Worm (Caenorhabditis elegans) whole organism, L4 larva: ENCODE results near the gene tceb-3.

Experiments
- F44E2.7 ChIP-seq: fragments of 200-800 bp; sonication (Bioruptor generic); IDR thresholded peaks from 2 replicates; pipeline ENCODE4 v2.1.2; 2022; ENCODE audit warnings: missing genetic modification characterization, missing compliant biosample characterization
- T20F7.1 ChIP-seq: fragments of 200-800 bp; sonication (Bioruptor generic); optimal IDR thresholded peaks from 2 replicates; lab custom pipeline; 2018; ENCODE audit warnings: mild to moderate bottlenecking, missing genetic modification characterization, missing compliant biosample characterization
- Y48G9A.11 ChIP-seq: fragments of 200-800 bp; sonication (Bioruptor generic); IDR thresholded peaks from 2 replicates; pipeline ENCODE4 v1.3.6; 2022; ENCODE audit warnings: missing genetic modification reagents, missing genetic modification characterization, missing compliant biosample characterization
- Y5F2A.4 ChIP-seq: fragments of 200-800 bp; sonication (Bioruptor generic); optimal IDR thresholded peaks from 2 replicates; lab custom pipeline; 2018; ENCODE audit warnings: mild to moderate bottlenecking, missing genetic modification characterization, missing compliant biosample characterization
- ZK337.2 ChIP-seq: fragments of 200-800 bp; sonication (Bioruptor generic); IDR thresholded peaks from 2 replicates; pipeline ENCODE4 v1.3.6; 2022; ENCODE audit warnings: missing genetic modification reagents, missing genetic modification characterization, missing compliant biosample characterization
- ZK546.5 ChIP-seq, 2 experiments: sonication (generic microtip); optimal IDR thresholded peaks; 2 replicates each; lab custom pipeline; 2017; ENCODE audit warnings: missing biosample characterization in 2 of 2, missing genetic modification characterization in 2 of 2
- aha-1 ChIP-seq: fragments of 150-350 bp; peaks from one replicate; lab custom pipeline; 2014; ENCODE audit warnings: missing biosample characterization, missing genetic modification characterization
- attf-4 ChIP-seq: sonication (generic microtip); optimal IDR thresholded peaks from 3 replicates; lab custom pipeline; 2017; ENCODE audit warnings: missing biosample characterization, missing genetic modification characterization
- ceh-20 ChIP-seq: fragments of 200-800 bp; sonication (Bioruptor generic); IDR thresholded peaks from 2 replicates; pipeline ENCODE4 v1.3.6; 2022; ENCODE audit warnings: missing genetic modification reagents, missing genetic modification characterization, missing compliant biosample characterization
- ceh-28 ChIP-seq: fragments of 150-350 bp; optimal IDR thresholded peaks from 2 replicates; lab custom pipeline; 2014; ENCODE audit warnings: missing biosample characterization, missing genetic modification reagents, missing genetic modification characterization
- cey-2 ChIP-seq: sonication (generic microtip); optimal IDR thresholded peaks from 3 replicates; lab custom pipeline; 2017; ENCODE audit warnings: missing genetic modification characterization, mild to moderate bottlenecking, missing compliant biosample characterization, antibody characterized with exemption, borderline replicate concordance; ENCODE audit not compliant: insufficient read depth
- ctbp-1 ChIP-seq: fragments of 200-800 bp; sonication (Bioruptor generic); IDR thresholded peaks from 2 replicates; pipeline ENCODE4 v1.3.6; 2022; ENCODE audit warnings: missing genetic modification reagents, missing genetic modification characterization, missing compliant biosample characterization
- daf-12 ChIP-seq: fragments of 150-350 bp; optimal IDR thresholded peaks from 2 replicates; lab custom pipeline; 2014; ENCODE audit warnings: missing biosample characterization, missing genetic modification reagents, missing genetic modification characterization
- daf-16 ChIP-seq, 3 experiments: sonication (generic microtip); optimal IDR thresholded peaks; 2 replicates each; lab custom pipeline; 2016 to 2017; ENCODE audit warnings: missing genetic modification characterization in 3 of 3, missing genetic modification reagents in 3 of 3, mild to moderate bottlenecking in 2 of 3, missing compliant biosample characterization in 2 of 3, missing biosample characterization in 1 of 3, moderate library complexity in 1 of 3
- daf-19 ChIP-seq: fragments of 200-800 bp; sonication (Bioruptor generic); conservative IDR thresholded peaks from 2 replicates; pipeline ENCODE4 v1.3.6; 2022; ENCODE audit warnings: missing genetic modification characterization, missing compliant biosample characterization
- dmd-9 ChIP-seq: fragments of 200-800 bp; sonication (Bioruptor generic); IDR thresholded peaks from 2 replicates; pipeline ENCODE4 v1.3.6; 2022; ENCODE audit warnings: missing genetic modification reagents, missing genetic modification characterization, missing compliant biosample characterization
- fos-1 ChIP-seq: fragments of 150-350 bp; optimal IDR thresholded peaks from 2 replicates; lab custom pipeline; 2014; ENCODE audit warnings: missing biosample characterization, missing genetic modification characterization
- gei-8 ChIP-seq: fragments of 200-800 bp; sonication (Bioruptor generic); optimal IDR thresholded peaks from 2 replicates; lab custom pipeline; 2018; ENCODE audit warnings: mild to moderate bottlenecking, missing genetic modification characterization, missing compliant biosample characterization
- lim-7 ChIP-seq: fragments of 200-800 bp; sonication (Bioruptor generic); IDR thresholded peaks from 2 replicates; pipeline ENCODE4 v1.3.6; 2022; ENCODE audit warnings: missing genetic modification characterization, missing compliant biosample characterization
- lin-13 ChIP-seq: fragments of 150-350 bp; optimal IDR thresholded peaks from 2 replicates; lab custom pipeline; 2014; ENCODE audit warnings: missing biosample characterization, missing genetic modification reagents, missing genetic modification characterization
- lir-3 ChIP-seq: sonication (generic microtip); optimal IDR thresholded peaks from 2 replicates; lab custom pipeline; 2016; ENCODE audit warnings: mild to moderate bottlenecking, missing genetic modification characterization, missing compliant biosample characterization
- mdl-1 ChIP-seq, 2 experiments: fragments of 150-350 bp in 1 of 2; sonication (generic microtip) in 1 of 2; optimal IDR thresholded peaks; 2 replicates each; lab custom pipeline; 2014 to 2017; ENCODE audit warnings: missing biosample characterization in 2 of 2, missing genetic modification characterization in 2 of 2
- mep-1 ChIP-seq: fragments of 150-350 bp; sonication (generic microtip); optimal IDR thresholded peaks from 3 replicates; lab custom pipeline; 2014; ENCODE audit warnings: missing biosample characterization, missing genetic modification characterization
- mxl-2 ChIP-seq: fragments of 200-800 bp; sonication (Bioruptor generic); conservative IDR thresholded peaks from 2 replicates; pipeline ENCODE4 v1.3.6; 2022; ENCODE audit warnings: missing genetic modification reagents, missing genetic modification characterization, missing compliant biosample characterization
- nhr-11 ChIP-seq: fragments of 150-350 bp; optimal IDR thresholded peaks from 2 replicates; lab custom pipeline; 2014; ENCODE audit warnings: missing biosample characterization, missing genetic modification characterization
- nhr-111 ChIP-seq: fragments of 200-800 bp; sonication (Bioruptor generic); optimal IDR thresholded peaks from 2 replicates; lab custom pipeline; 2018; ENCODE audit warnings: mild to moderate bottlenecking, missing genetic modification characterization, missing compliant biosample characterization
- nhr-237 ChIP-seq: sonication (generic microtip); optimal IDR thresholded peaks from 2 replicates; lab custom pipeline; 2017; ENCODE audit warnings: missing biosample characterization, missing genetic modification characterization
- nhr-48 ChIP-seq: sonication (generic microtip); optimal IDR thresholded peaks from 2 replicates; lab custom pipeline; 2016; ENCODE audit warnings: mild to moderate bottlenecking, missing genetic modification characterization, missing compliant biosample characterization
- nhr-76 ChIP-seq: fragments of 150-350 bp; optimal IDR thresholded peaks from 2 replicates; lab custom pipeline; 2014; ENCODE audit warnings: missing biosample characterization, missing genetic modification characterization
- nhr-77 ChIP-seq: fragments of 150-350 bp; optimal IDR thresholded peaks from 2 replicates; lab custom pipeline; 2014; ENCODE audit warnings: missing biosample characterization, missing genetic modification characterization
- rbr-2 ChIP-seq: sonication (generic microtip); optimal IDR thresholded peaks from 2 replicates; lab custom pipeline; 2016; ENCODE audit warnings: missing genotype, missing genetic modification characterization, missing compliant biosample characterization
- saeg-2 ChIP-seq: fragments of 200-800 bp; sonication (Bioruptor generic); IDR thresholded peaks from 2 replicates; pipeline ENCODE4 v1.3.6; 2022; ENCODE audit warnings: missing genetic modification reagents, missing genetic modification characterization, missing compliant biosample characterization
- snpc-4 ChIP-seq: fragments of 150-350 bp; optimal IDR thresholded peaks from 2 replicates; lab custom pipeline; 2014; ENCODE audit warnings: missing biosample characterization, missing genetic modification characterization
- spr-1 ChIP-seq: sonication (generic microtip); optimal IDR thresholded peaks from 2 replicates; lab custom pipeline; 2016; ENCODE audit warnings: mild to moderate bottlenecking, missing genetic modification characterization, missing compliant biosample characterization
- tag-97 ChIP-seq: fragments of 200-800 bp; sonication (Bioruptor generic); IDR thresholded peaks from 2 replicates; pipeline ENCODE4 v1.3.6; 2022; ENCODE audit warnings: missing genetic modification characterization, missing compliant biosample characterization
- tra-1 ChIP-seq: fragments of 200-800 bp; sonication (Bioruptor generic); IDR thresholded peaks from 2 replicates; pipeline ENCODE4 v1.3.6; 2022; ENCODE audit warnings: missing genetic modification reagents, missing genetic modification characterization, missing compliant biosample characterization
- unc-130 ChIP-seq: sonication (generic microtip); optimal IDR thresholded peaks from 2 replicates; lab custom pipeline; 2016; ENCODE audit warnings: missing genetic modification reagents, missing genetic modification characterization, missing compliant biosample characterization
- unc-39 ChIP-seq: sonication (generic microtip); optimal IDR thresholded peaks from 2 replicates; lab custom pipeline; 2017; ENCODE audit warnings: missing biosample characterization, missing genetic modification characterization
- unc-62 ChIP-seq, 3 experiments: fragments of 150-350 bp in 1 of 3; sonication (generic microtip); optimal IDR thresholded peaks in 2 of 3; peaks in 1 of 3; 1 replicate in 1 of 3; 2 replicates in 2 of 3; lab custom pipeline; 2014 to 2017; ENCODE audit warnings: missing biosample characterization in 3 of 3, missing genetic modification characterization in 3 of 3, missing genetic modification reagents in 3 of 3, missing genotype in 1 of 3
- zag-1 ChIP-seq: fragments of 150-350 bp; optimal IDR thresholded peaks from 2 replicates; lab custom pipeline; 2014; ENCODE audit warnings: missing biosample characterization, missing genetic modification characterization
- zfp-3 ChIP-seq: fragments of 200-800 bp; sonication (Bioruptor generic); conservative IDR thresholded peaks from 2 replicates; pipeline ENCODE4 v1.3.6; 2022; ENCODE audit warnings: missing genetic modification reagents, missing genetic modification characterization, missing compliant biosample characterization

tceb-3 gene

DNA sequence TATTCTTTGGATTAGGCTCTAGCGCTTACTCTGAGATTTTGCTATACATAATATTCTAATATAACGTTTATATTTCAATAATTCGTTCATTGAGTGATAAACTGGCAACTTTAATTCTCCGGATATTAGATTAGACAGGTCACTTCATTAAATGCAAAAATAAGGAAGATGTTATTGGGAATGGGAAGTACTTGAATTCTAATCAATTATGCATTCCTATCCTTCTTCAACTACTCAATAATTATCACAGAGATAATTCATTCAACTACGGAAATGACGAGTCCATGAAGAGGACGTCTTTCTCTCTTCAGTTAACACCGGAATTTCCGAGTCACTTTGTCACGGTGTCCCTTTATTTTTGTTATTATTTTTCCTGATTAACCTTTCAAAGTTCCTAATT is 23.4 kb upstream of the tceb-3 start:
- TF ChIP-seq unc-62 (GFP tag; optimal IDR thresholded peaks at IDR 0.05 in 1 of 2; lab: Kevin White, UChicago) (peak in 1 of 2 experiments; percentile 20), unc-62 (tag; optimal IDR thresholded peaks at IDR 0.05; lab: Kevin White, UChicago) (no peak), mxl-2 (GFP tag; lab: Robert Waterston, UW) (no peak)
- TF ChIP-seq, all 104 proteins: peak for 1

DNA sequence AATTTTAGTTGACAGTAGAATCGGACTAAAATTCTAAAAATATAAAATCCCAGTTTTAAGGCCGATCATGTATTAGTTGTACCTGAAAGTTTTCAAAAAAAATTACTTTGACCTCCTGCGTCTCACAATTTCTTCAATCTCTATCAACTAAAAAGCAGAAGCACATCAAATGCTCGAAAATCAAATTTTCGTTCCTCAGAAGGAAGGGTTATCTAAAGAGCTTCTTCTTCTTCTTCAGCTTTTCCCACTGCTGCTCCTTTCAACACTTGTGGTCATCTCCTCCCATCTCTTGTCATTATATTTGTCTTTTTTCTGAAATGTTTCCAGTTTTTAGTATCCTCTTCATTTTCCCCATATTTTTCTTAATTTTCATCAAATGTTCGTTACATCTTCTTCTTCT is 17.5 kb upstream of the tceb-3 start:
- TF ChIP-seq attf-4 (tag; lab: Kevin White, UChicago) (no peak), ZK337.2 (GFP tag; lab: Robert Waterston, UW) (no peak), unc-39 (tag; lab: Kevin White, UChicago) (no peak), zfp-3 (GFP tag; lab: Robert Waterston, UW) (no peak), rbr-2 (tag; lab: Kevin White, UChicago) (no peak), aha-1 (no peak), tag-97 (GFP tag; lab: Robert Waterston, UW) (no peak), gei-8 (no peak), zag-1 (tag; lab: Kevin White, UChicago) (no peak), fos-1 (tag; lab: Kevin White, UChicago) (no peak)
- TF ChIP-seq, all 104 proteins: peak for 0

DNA sequence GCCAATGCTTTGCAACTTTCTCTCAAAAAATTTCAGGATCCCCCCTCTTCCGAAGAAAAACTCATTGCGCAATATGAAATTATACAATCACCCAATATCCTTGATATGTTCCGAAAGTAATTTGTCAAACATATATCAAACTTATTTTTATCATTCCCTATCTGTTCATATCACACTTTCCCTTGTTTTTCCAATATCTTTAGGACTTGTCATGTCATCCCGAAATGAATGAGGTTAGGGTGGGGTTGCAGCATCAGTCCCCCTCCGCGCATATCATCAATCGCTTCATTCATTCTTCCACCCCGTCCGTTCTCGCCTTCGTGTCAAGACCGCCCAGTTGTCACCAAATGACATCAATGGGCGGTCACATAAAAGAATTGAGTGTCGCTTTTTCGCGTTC is 12.5 kb upstream of the tceb-3 start:
- TF ChIP-seq dmd-9 (GFP tag; lab: Robert Waterston, UW) (no peak), lir-3 (no peak), daf-12 (tag; lab: Kevin White, UChicago) (no peak), daf-19 (GFP tag; lab: Robert Waterston, UW) (no peak), nhr-48 (tag; lab: Kevin White, UChicago) (no peak), F44E2.7 (GFP tag; lab: Robert Waterston, UW) (no peak), lim-7 (no peak), unc-39 (tag; lab: Kevin White, UChicago) (no peak), mdl-1 (tag; optimal IDR thresholded peaks at IDR 0.05; lab: Kevin White, UChicago) (no peak), spr-1 (tag; lab: Kevin White, UChicago) (no peak), unc-130 (GFP tag; lab: Kevin White, UChicago) (no peak), nhr-76 (no peak), nhr-77 (no peak)

DNA sequence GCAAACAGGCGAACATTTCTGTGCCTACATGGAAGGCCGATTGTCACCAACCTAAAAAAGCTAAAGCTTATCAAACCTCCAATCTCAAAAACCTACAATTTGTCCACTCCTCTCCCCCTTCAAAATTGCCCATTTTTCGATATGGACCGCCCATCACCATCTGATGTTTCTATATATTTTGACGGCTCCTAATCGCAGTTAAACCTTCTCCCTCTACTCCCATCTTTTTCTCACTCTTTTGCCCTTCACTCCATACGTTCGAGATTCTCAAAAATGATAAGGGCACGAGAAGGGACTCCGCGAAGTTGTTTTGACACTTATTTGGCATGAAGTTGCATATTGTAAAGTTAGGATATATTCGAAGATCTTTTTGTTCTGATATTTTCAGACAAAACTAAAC is 11.9 kb upstream of the tceb-3 start:
- no peak for TF ChIP-seq rbr-2 (tag; lab: Kevin White, UChicago)
- no peak for TF ChIP-seq saeg-2 (GFP tag; lab: Robert Waterston, UW)
- TF ChIP-seq aha-1 = peak; percentile 67
- TF ChIP-seq T20F7.1 (GFP tag; lab: Kevin White, UChicago) = no peak
- 0 out of 2 replicates have a peak, but pooled peaks have one; percentile 23 for TF ChIP-seq ceh-20 (GFP tag; lab: Robert Waterston, UW)

DNA sequence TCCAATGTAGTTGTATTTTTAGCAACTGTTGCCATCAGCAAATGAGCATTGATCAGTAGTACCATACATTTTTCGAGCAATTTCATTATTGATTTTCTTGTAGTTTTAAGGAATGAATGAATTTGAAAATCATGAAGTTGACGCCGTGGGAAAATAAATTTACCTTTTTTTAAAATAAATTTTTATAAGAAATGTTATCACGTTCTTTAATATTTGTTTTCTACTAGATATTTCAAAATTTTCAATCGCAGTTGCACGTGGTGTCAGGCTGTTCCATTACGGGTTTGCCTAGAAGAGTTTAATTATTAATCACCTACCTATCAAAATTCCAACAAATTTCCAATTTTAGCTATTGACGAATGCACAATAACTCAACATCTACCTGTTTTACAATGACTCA is 9.6 kb upstream of the tceb-3 start, which contains the start of gene R03D7.8:
Gene R03D7.8 (minus strand): TSS at position 101 of the 400 bp plus-strand sequence.
- peak; percentile 12 for TF ChIP-seq aha-1
- no peak for TF ChIP-seq ceh-28 (tag; lab: Kevin White, UChicago)
- TF ChIP-seq, all 104 proteins: peak for 1

DNA sequence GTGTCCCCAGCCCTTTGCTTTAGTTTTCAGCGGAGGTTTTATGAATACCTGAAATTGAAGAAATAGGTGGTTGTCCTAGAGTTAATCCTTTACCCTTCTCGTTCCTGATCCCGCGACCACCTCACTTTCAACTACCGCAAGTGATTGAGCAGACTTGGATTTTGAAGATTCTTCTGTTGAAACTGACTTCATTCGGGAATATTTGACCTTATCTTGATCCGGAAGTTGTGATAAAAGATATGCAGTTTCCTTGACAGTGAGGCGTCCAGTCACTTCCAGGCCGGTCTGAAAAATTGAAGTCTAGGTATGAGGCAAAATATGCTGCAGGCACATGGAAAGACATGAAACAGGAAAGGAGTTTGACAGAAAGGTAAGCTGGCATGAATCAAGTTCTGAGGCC is 7.9 kb upstream of the tceb-3 start:
- TF ChIP-seq aha-1 = peak; percentile 36
- peak in 1 of 2 experiments; percentile 95 for TF ChIP-seq unc-62 (GFP tag; optimal IDR thresholded peaks at IDR 0.05 in 1 of 2; lab: Kevin White, UChicago)
- TF ChIP-seq unc-62 (tag; optimal IDR thresholded peaks at IDR 0.05; lab: Kevin White, UChicago) = no peak
- TF ChIP-seq nhr-11 (tag; lab: Kevin White, UChicago) = no peak
- no peak for TF ChIP-seq nhr-111

DNA sequence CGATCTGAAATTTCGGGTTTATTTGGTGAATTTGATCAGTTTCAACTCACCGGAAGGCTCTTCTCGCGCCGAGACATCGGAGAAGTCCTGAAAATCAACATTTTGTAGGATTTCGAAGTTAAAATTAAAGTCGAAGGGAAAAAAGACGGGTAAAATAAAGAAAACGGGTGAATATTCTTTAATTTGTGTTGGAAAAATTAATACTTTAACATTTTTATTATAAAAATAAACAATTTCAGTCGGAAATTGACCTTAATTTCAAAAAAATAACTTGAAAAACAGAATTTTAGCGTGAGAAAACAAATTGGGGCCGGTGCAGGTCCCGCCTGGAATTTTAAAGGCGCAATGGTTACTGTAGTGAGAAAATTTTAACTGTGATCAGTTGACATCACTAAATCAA is 5.8 kb upstream of the tceb-3 start, which contains the start of gene nos-1:
Gene nos-1 (minus strand): TSS at position 101 of the 400 bp plus-strand sequence.
- TF ChIP-seq ZK546.5 (tag; optimal IDR thresholded peaks at IDR 0.05; lab: Kevin White, UChicago) (no peak), tra-1 (GFP tag; lab: Robert Waterston, UW) (no peak), Y5F2A.4 (GFP tag; lab: Kevin White, UChicago) (no peak), daf-16 (GFP tag; optimal IDR thresholded peaks at IDR 0.05; lab: Kevin White, UChicago) (no peak), daf-16 (tag; optimal IDR thresholded peaks at IDR 0.05; lab: Kevin White, UChicago) (no peak), Y48G9A.11 (GFP tag; lab: Robert Waterston, UW) (no peak), lin-13 (GFP tag; lab: Kevin White, UChicago) (no peak), mep-1 (tag; lab: Kevin White, UChicago) (no peak), aha-1 (no peak), snpc-4 (tag; lab: Kevin White, UChicago) (no peak), ctbp-1 (no peak), nhr-237 (no peak), cey-2 (tag; lab: Kevin White, UChicago) (no peak)
